Worm (Caenorhabditis elegans): Measurements from ENCODE around the gene C10G8.2.

ce11 chrV:5364863-5365262, 50.7 kb downstream of the C10G8.2 start, which contains the start of gene T09D3.8:
- TF ChIP-seq ztf-11 (tag; optimal IDR thresholded peaks at IDR 0.05) (no peak), isw-1 (GFP tag; IDR thresholded peaks at IDR 0.05) (no peak), pqm-1 (tag; optimal IDR thresholded peaks at IDR 0.05) (no peak)
